Fruit fly (Drosophila melanogaster) whole organism, pupa: ENCODE results near the gene SoxN.

Experiments used
- CG12605 ChIP-seq: fragments of 200-800 bp; sonication (Bioruptor generic); IDR thresholded peaks from 2 replicates; pipeline ENCODE4 v1.3.6; 2022; ENCODE audit warnings: missing biosample characterization, missing genetic modification characterization
- CG14655 ChIP-seq: fragments of 200-800 bp; sonication (Bioruptor generic); optimal IDR thresholded peaks from 3 replicates; lab custom pipeline; 2017; ENCODE audit warnings: mild to moderate bottlenecking, missing biosample characterization, missing genetic modification reagents, missing genetic modification characterization
- CG17806 ChIP-seq: fragments of 200-800 bp; sonication (Bioruptor generic); optimal IDR thresholded peaks from 2 replicates; lab custom pipeline; 2018; ENCODE audit warnings: missing biosample characterization, mild to moderate bottlenecking, missing genetic modification characterization, moderate library complexity
- CG32121 ChIP-seq: fragments of 200-800 bp; sonication (Bioruptor generic); IDR thresholded peaks from 2 replicates; pipeline ENCODE4 v1.3.6; 2022; ENCODE audit warnings: missing biosample characterization, missing genetic modification characterization
- CG4496 ChIP-seq: fragments of 200-800 bp; sonication (Bioruptor generic); IDR thresholded peaks from 3 replicates; pipeline ENCODE4 v1.3.6; 2022; ENCODE audit warnings: missing biosample characterization, missing genetic modification characterization
- D1 ChIP-seq: fragments of 200-800 bp; sonication (Bioruptor generic); optimal IDR thresholded peaks from 2 replicates; lab custom pipeline; 2018; ENCODE audit warnings: missing biosample characterization, mild to moderate bottlenecking, missing genetic modification characterization, moderate library complexity
- EcR ChIP-seq: fragments of 200-800 bp; sonication (Bioruptor generic); optimal IDR thresholded peaks from 3 replicates; lab custom pipeline; 2019; ENCODE audit warnings: missing biosample characterization, missing genetic modification characterization, mild to moderate bottlenecking, moderate library complexity, missing genetic modification reagents
- gl ChIP-seq: fragments of 200-800 bp; sonication (Bioruptor generic); optimal IDR thresholded peaks from 2 replicates; lab custom pipeline; 2018; ENCODE audit warnings: missing biosample characterization, mild to moderate bottlenecking, missing genetic modification characterization
- rn ChIP-seq: fragments of 200-800 bp; sonication (Bioruptor generic); IDR thresholded peaks from 2 replicates; pipeline ENCODE4 v1.3.6; 2022; ENCODE audit warnings: missing biosample characterization, missing genetic modification characterization

- TF ChIP-seq CG4496 (GFP tag; lab: Robert Waterston, UW) = no peak
- TF ChIP-seq CG32121 (GFP tag; lab: Robert Waterston, UW) = no peak
- no peak for TF ChIP-seq D1 (tag; lab: Kevin White, UChicago)
- no peak for TF ChIP-seq CG12605 (GFP tag; lab: Robert Waterston, UW)
- TF ChIP-seq rn (GFP tag; lab: Robert Waterston, UW) = no peak
- peak; percentile 12 for TF ChIP-seq gl (tag; lab: Kevin White, UChicago)
- TF ChIP-seq EcR (GFP tag; lab: Kevin White, UChicago) = no peak
- peak; percentile 69 for TF ChIP-seq CG17806 (tag; lab: Kevin White, UChicago)
- peak; percentile 54 for TF ChIP-seq CG14655 (GFP tag; lab: Kevin White, UChicago)
Observed at dm6 chr2L:8855482-8855881, 30.0 kb downstream of the SoxN start.
